Fruit fly (Drosophila melanogaster) whole organism, embryonic: Measurements from ENCODE around the gene CG42366.

Source experiments
- Atf6 ChIP-seq: fragments of 200-800 bp; sonication (Bioruptor generic); IDR thresholded peaks from 2 replicates; pipeline ENCODE4 v1.3.6; 2022; ENCODE audit warnings: missing biosample characterization, missing genetic modification characterization
- Awh ChIP-seq: fragments of 200-800 bp; sonication (Bioruptor generic); IDR thresholded peaks from 2 replicates; pipeline ENCODE4, ENCODE4 v1.3.6; 2022; ENCODE audit warnings: missing biosample characterization, missing genetic modification characterization
- Bdp1 ChIP-seq: fragments of 200-800 bp; sonication (Bioruptor generic); optimal IDR thresholded peaks from 3 replicates; lab custom pipeline; 2016; ENCODE audit warnings: missing biosample characterization, missing genetic modification characterization
- CG11695 ChIP-seq: fragments of 200-800 bp; sonication (Bioruptor generic); IDR thresholded peaks from 3 replicates; pipeline ENCODE4 v1.3.6; 2022; ENCODE audit warnings: missing biosample characterization, missing genetic modification characterization
- CG1602 ChIP-seq: fragments of 200-800 bp; sonication (Bioruptor generic); optimal IDR thresholded peaks from 3 replicates; lab custom pipeline; 2016; ENCODE audit warnings: missing biosample characterization, missing genetic modification characterization
- CG18476 ChIP-seq: fragments of 200-800 bp; sonication (Bioruptor generic); optimal IDR thresholded peaks from 2 replicates; lab custom pipeline; 2016; ENCODE audit warnings: missing biosample characterization, mild to moderate bottlenecking, missing genetic modification characterization
- CG18599 ChIP-seq: fragments of 200-800 bp; sonication (Bioruptor generic); optimal IDR thresholded peaks from 3 replicates; lab custom pipeline; 2017; ENCODE audit warnings: missing biosample characterization, missing genetic modification characterization, mild to moderate bottlenecking, moderate library complexity, missing genetic modification reagents
- CG2678 ChIP-seq: fragments of 200-800 bp; sonication (Bioruptor generic); optimal IDR thresholded peaks from 3 replicates; lab custom pipeline; 2019; ENCODE audit warnings: missing biosample characterization, mild to moderate bottlenecking, missing genetic modification characterization, moderate library complexity
- CG34376 ChIP-seq: fragments of 200-800 bp; sonication (Bioruptor generic); optimal IDR thresholded peaks from 2 replicates; lab custom pipeline; 2018; ENCODE audit warnings: missing biosample characterization, mild to moderate bottlenecking, missing genetic modification characterization
- CG3838 ChIP-seq: fragments of 200-800 bp; sonication (Bioruptor generic); optimal IDR thresholded peaks from 3 replicates; lab custom pipeline; 2016; ENCODE audit warnings: missing biosample characterization, missing genetic modification characterization
- CG3847 ChIP-seq: fragments of 200-800 bp; sonication (Bioruptor generic); IDR thresholded peaks from 2 replicates; pipeline ENCODE4 v1.3.6; 2022; ENCODE audit warnings: missing biosample characterization, missing genetic modification characterization
- CG4328 ChIP-seq: fragments of 200-800 bp; sonication (Bioruptor generic); optimal IDR thresholded peaks from 3 replicates; lab custom pipeline; 2017; ENCODE audit warnings: missing biosample characterization, missing genetic modification reagents, missing genetic modification characterization
- CG9215 ChIP-seq: fragments of 200-800 bp; sonication (Bioruptor generic); IDR thresholded peaks from 2 replicates; pipeline ENCODE4 v1.3.6; 2022; ENCODE audit warnings: missing biosample characterization, missing genetic modification characterization
- CHES-1-like ChIP-seq: fragments of 200-800 bp; sonication (Bioruptor generic); optimal IDR thresholded peaks from 2 replicates; lab custom pipeline; 2016; ENCODE audit warnings: missing biosample characterization, missing genetic modification characterization
- D19B ChIP-seq: fragments of 200-800 bp; sonication (Bioruptor generic); optimal IDR thresholded peaks from 2 replicates; lab custom pipeline; 2017; ENCODE audit warnings: missing biosample characterization, mild to moderate bottlenecking, missing genetic modification characterization
- Dref ChIP-seq: fragments of 200-800 bp; sonication (Bioruptor generic); IDR thresholded peaks from 2 replicates; pipeline ENCODE4 v1.3.6; 2022; ENCODE audit warnings: missing biosample characterization, missing genetic modification characterization
- Eip74EF ChIP-seq, 2 experiments: fragments of 200-800 bp in 1 of 2; fragments of >200 bp in 1 of 2; sonication (Bioruptor generic) in 1 of 2; optimal IDR thresholded peaks; 2 replicates each; lab custom pipeline; 2017 to 2019; ENCODE audit warnings: missing biosample characterization in 2 of 2, missing genetic modification characterization in 2 of 2, mild to moderate bottlenecking in 1 of 2, moderate library complexity in 1 of 2
- Ets97D ChIP-seq: fragments of 200-800 bp; sonication (Bioruptor generic); optimal IDR thresholded peaks from 3 replicates; lab custom pipeline; 2016; ENCODE audit warnings: missing biosample characterization, missing genetic modification characterization
- HmgZ ChIP-seq: fragments of 200-800 bp; sonication (Bioruptor generic); optimal IDR thresholded peaks from 2 replicates; lab custom pipeline; 2018; ENCODE audit warnings: missing biosample characterization, mild to moderate bottlenecking, missing genetic modification characterization
- Hr3 ChIP-seq: fragments of 200-800 bp; sonication (Bioruptor generic); optimal IDR thresholded peaks from 3 replicates; lab custom pipeline; 2016; ENCODE audit warnings: missing biosample characterization, missing genetic modification characterization
- MESR4 ChIP-seq: fragments of 200-800 bp; sonication (Bioruptor generic); optimal IDR thresholded peaks from 2 replicates; lab custom pipeline; 2018; ENCODE audit warnings: missing biosample characterization, mild to moderate bottlenecking, missing genetic modification characterization, moderate library complexity
- NfI ChIP-seq: fragments of 200-800 bp; sonication (Bioruptor generic); optimal IDR thresholded peaks from 3 replicates; lab custom pipeline; 2018; ENCODE audit warnings: missing biosample characterization, mild to moderate bottlenecking, missing genetic modification characterization, moderate library complexity
- Pdp1 ChIP-seq, 2 experiments: fragments of 200-800 bp; sonication (Bioruptor generic); optimal IDR thresholded peaks; 3 replicates each; lab custom pipeline; 2016; ENCODE audit warnings: missing biosample characterization in 2 of 2, missing genetic modification characterization in 2 of 2, mild to moderate bottlenecking in 1 of 2, moderate library complexity in 1 of 2
- Sox100B ChIP-seq: fragments of 200-800 bp; sonication (Bioruptor generic); optimal IDR thresholded peaks from 3 replicates; lab custom pipeline; 2018; ENCODE audit warnings: missing biosample characterization, mild to moderate bottlenecking, missing genetic modification characterization
- Ssrp ChIP-seq: fragments of 200-800 bp; sonication (Bioruptor generic); optimal IDR thresholded peaks from 2 replicates; lab custom pipeline; 2018; ENCODE audit warnings: missing biosample characterization, mild to moderate bottlenecking, missing genetic modification characterization, moderate library complexity
- btn ChIP-seq: fragments of 200-800 bp; sonication (Bioruptor generic); optimal IDR thresholded peaks from 2 replicates; lab custom pipeline; 2016; ENCODE audit warnings: missing biosample characterization, missing genetic modification characterization
- cas ChIP-seq: fragments of 200-800 bp; sonication (Bioruptor generic); IDR thresholded peaks from 2 replicates; pipeline ENCODE4 v1.3.6; 2022; ENCODE audit warnings: missing biosample characterization, missing genetic modification characterization
- chinmo ChIP-seq: fragments of 200-800 bp; sonication (Bioruptor generic); IDR thresholded peaks from 4 replicates; pipeline ENCODE4 v1.3.6; 2022; ENCODE audit warnings: missing biosample characterization, missing genetic modification characterization; ENCODE audit not compliant: partially characterized antibody
- dimm ChIP-seq: fragments of 200-800 bp; sonication (Bioruptor generic); IDR thresholded peaks from 2 replicates; pipeline ENCODE4 v1.3.6; 2022; ENCODE audit warnings: missing biosample characterization, missing genetic modification characterization
- en ChIP-seq: fragments of 200-800 bp; sonication (Bioruptor generic); optimal IDR thresholded peaks from 2 replicates; lab custom pipeline; 2016; ENCODE audit warnings: missing biosample characterization, missing genetic modification characterization
- esg ChIP-seq: fragments of 200-800 bp; sonication (Bioruptor generic); conservative IDR thresholded peaks from 2 replicates; pipeline ENCODE4 v1.3.6; 2022; ENCODE audit warnings: missing biosample characterization, missing genetic modification characterization
- fd96Cb ChIP-seq: fragments of 200-800 bp; sonication (Bioruptor generic); optimal IDR thresholded peaks from 2 replicates; lab custom pipeline; 2018; ENCODE audit warnings: missing biosample characterization, mild to moderate bottlenecking, missing genetic modification characterization, moderate library complexity
- gcm ChIP-seq: fragments of 200-800 bp; sonication (Bioruptor generic); optimal IDR thresholded peaks from 2 replicates; lab custom pipeline; 2019; ENCODE audit warnings: missing biosample characterization, mild to moderate bottlenecking, missing genetic modification characterization, moderate library complexity
- ham ChIP-seq: fragments of 200-800 bp; sonication (Bioruptor generic); IDR thresholded peaks from 2 replicates; pipeline ENCODE4 v1.3.6; 2022; ENCODE audit warnings: missing biosample characterization, missing genetic modification characterization
- inv ChIP-seq: fragments of 200-800 bp; sonication (Bioruptor generic); IDR thresholded peaks from 2 replicates; pipeline ENCODE4 v1.3.6; 2022; ENCODE audit warnings: missing biosample characterization, missing genetic modification characterization; ENCODE audit not compliant: partially characterized antibody
- jumu ChIP-seq: fragments of 200-800 bp; sonication (Bioruptor generic); optimal IDR thresholded peaks from 3 replicates; lab custom pipeline; 2016; ENCODE audit warnings: missing biosample characterization, missing genetic modification characterization
- lov ChIP-seq, 2 experiments: fragments of 200-800 bp in 1 of 2; fragments of >200 bp in 1 of 2; sonication (Bioruptor generic) in 1 of 2; IDR thresholded peaks in 1 of 2; optimal IDR thresholded peaks in 1 of 2; 2 replicates in 1 of 2; 3 replicates in 1 of 2; pipeline versions ENCODE4 v1.3.6 to Lab custom; 2017 to 2022; ENCODE audit warnings: missing biosample characterization in 1 of 2, missing genetic modification characterization in 1 of 2
- mirr ChIP-seq: fragments of 200-800 bp; sonication (Bioruptor generic); optimal IDR thresholded peaks from 3 replicates; lab custom pipeline; 2018; ENCODE audit warnings: missing biosample characterization, mild to moderate bottlenecking, missing genetic modification characterization
- nerfin-2 ChIP-seq: fragments of 200-800 bp; sonication (Bioruptor generic); IDR thresholded peaks from 2 replicates; pipeline ENCODE4 v1.3.6; 2022; ENCODE audit warnings: missing biosample characterization, missing genetic modification characterization; ENCODE audit not compliant: partially characterized antibody
- phol ChIP-seq: fragments of 200-800 bp; sonication (Bioruptor generic); optimal IDR thresholded peaks from 3 replicates; lab custom pipeline; 2018; ENCODE audit warnings: missing biosample characterization, mild to moderate bottlenecking, missing genetic modification characterization, moderate library complexity
- prd ChIP-seq, 3 experiments: fragments of >200 bp in 2 of 3; fragments of 200-800 bp in 1 of 3; sonication (Bioruptor generic) in 1 of 3; optimal IDR thresholded peaks in 2 of 3; IDR thresholded peaks in 1 of 3; 2 replicates in 2 of 3; 3 replicates in 1 of 3; pipeline versions ENCODE4 v1.3.6 to Lab custom; 2017 to 2022; ENCODE audit warnings: missing biosample characterization in 1 of 3, missing genetic modification characterization in 1 of 3
- ro ChIP-seq: fragments of 200-800 bp; sonication (Bioruptor generic); IDR thresholded peaks from 2 replicates; pipeline ENCODE4 v1.3.6; 2022; ENCODE audit warnings: missing biosample characterization, missing genetic modification characterization
- sisA ChIP-seq: fragments of 200-800 bp; sonication (Bioruptor generic); IDR thresholded peaks from 2 replicates; pipeline ENCODE4 v1.3.6; 2022; ENCODE audit warnings: missing biosample characterization, missing genetic modification characterization
- slp2 ChIP-seq: fragments of 200-800 bp; sonication (Bioruptor generic); optimal IDR thresholded peaks from 2 replicates; lab custom pipeline; 2016; ENCODE audit warnings: missing biosample characterization, missing genetic modification characterization
- stwl ChIP-seq: fragments of 200-800 bp; sonication (Bioruptor generic); optimal IDR thresholded peaks from 3 replicates; lab custom pipeline; 2018; ENCODE audit warnings: missing biosample characterization, mild to moderate bottlenecking, missing genetic modification characterization, moderate library complexity
- unpg ChIP-seq: fragments of 200-800 bp; sonication (Bioruptor generic); optimal IDR thresholded peaks from 3 replicates; lab custom pipeline; 2018; ENCODE audit warnings: missing biosample characterization, mild to moderate bottlenecking, missing genetic modification characterization, moderate library complexity

CG42366 gene

DNA sequence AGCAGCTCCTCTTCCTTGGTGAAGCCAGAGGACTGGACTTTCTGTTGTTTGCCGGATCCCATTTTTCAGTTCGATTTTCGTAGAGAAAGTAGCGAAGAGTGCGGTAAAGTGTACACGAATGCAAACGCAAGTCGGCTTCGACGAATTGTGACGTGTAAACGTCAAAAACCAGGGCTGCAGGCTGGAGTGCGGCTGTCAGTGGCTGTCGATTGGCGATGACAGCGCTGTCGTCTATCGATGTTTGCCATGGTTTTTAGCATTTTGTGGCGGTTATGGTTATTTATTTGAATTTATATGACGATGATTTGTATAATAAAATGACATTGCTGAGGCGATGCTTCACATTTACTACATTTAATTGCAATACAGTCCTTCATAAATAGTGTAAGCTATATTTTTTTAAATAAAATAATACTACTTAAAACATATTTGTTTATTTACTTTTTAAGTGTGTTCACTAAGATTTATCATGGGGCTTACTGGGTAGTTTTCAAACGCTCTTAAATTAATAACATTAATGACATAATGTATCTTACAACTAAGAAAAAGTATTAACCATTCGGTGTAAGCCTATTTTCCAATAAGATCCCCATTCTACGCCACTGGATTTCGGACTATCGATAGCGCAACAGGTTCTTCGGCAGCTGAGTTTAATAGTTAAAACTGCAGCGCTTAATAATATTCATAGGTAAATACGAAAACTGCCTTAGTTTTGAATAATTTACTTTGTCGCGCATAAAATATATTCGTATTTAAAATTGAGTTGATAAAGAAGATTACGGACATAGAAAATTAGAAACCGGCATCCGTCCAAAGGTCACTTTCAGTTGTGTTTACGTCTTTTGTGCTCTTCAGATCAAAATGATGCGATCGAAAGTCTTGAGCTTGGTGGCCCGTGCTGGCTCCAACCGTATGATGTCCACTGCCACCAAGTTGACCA is 6.7 kb upstream of the CG42366 start, which contains the start of the genes CG5885 and CG4598 (continued):
- peak; percentile 50 for TF ChIP-seq CG4328
- peak; percentile 70 for TF ChIP-seq CG18599 (GFP tag; lab: Kevin White, UChicago)
- TF ChIP-seq phol (tag; lab: Kevin White, UChicago) = peak; percentile 69
- peak; percentile 13 for TF ChIP-seq D19B (GFP tag; lab: Kevin White, UChicago)
- no peak for TF ChIP-seq btn (GFP tag; lab: Kevin White, UChicago)
- peak; percentile 48 for TF ChIP-seq fd96Cb (tag; lab: Kevin White, UChicago)
- TF ChIP-seq CG11695 (GFP tag; lab: Robert Waterston, UW) = peak; percentile 66; the same call in 2 of the 3 replicates
- peak; percentile 69 for TF ChIP-seq NfI (GFP tag; lab: Kevin White, UChicago)
- TF ChIP-seq Dref (GFP tag; lab: Robert Waterston, UW) = peak; percentile 94
- TF ChIP-seq esg (GFP tag; lab: Robert Waterston, UW) = peak; percentile 37; the same call in 1 of the 2 replicates
- TF ChIP-seq chinmo (GFP tag; lab: Robert Waterston, UW) = peak; percentile 83; the same call in 2 of the 4 replicates
- TF ChIP-seq CG1602 (GFP tag; lab: Kevin White, UChicago) = peak; percentile 69
- no peak for TF ChIP-seq CHES-1-like (GFP tag; lab: Kevin White, UChicago)
- TF ChIP-seq jumu (GFP tag; lab: Kevin White, UChicago) = peak; percentile 30
- no peak for TF ChIP-seq cas (GFP tag; lab: Robert Waterston, UW)
- TF ChIP-seq CG2678 (tag; lab: Kevin White, UChicago) = peak; percentile 76
- TF ChIP-seq Eip74EF (GFP tag; optimal IDR thresholded peaks at IDR 0.05; lab: Kevin White, UChicago) = peak in 1 of 2 experiments; percentile 22
- TF ChIP-seq Pdp1 (GFP tag; optimal IDR thresholded peaks at IDR 0.05; lab: Kevin White, UChicago) = peak; percentile 16 to 68
- TF ChIP-seq Ets97D (GFP tag; lab: Kevin White, UChicago) = peak; percentile 87
- no peak for TF ChIP-seq en
- TF ChIP-seq unpg (GFP tag; lab: Kevin White, UChicago) = peak; percentile 70
- TF ChIP-seq sisA = peak; percentile 73
- TF ChIP-seq Bdp1 = peak; percentile 22
- TF ChIP-seq nerfin-2 = peak; percentile 69; the same call in 1 of the 2 replicates
- no peak for TF ChIP-seq prd (optimal IDR thresholded peaks at IDR 0.05; lab: Kevin White, UChicago)
- peak; percentile 54; the same call in 2 of the 3 replicates for TF ChIP-seq prd (GFP tag; IDR thresholded peaks at IDR 0.05; lab: Robert Waterston, UW)
- TF ChIP-seq Ssrp = peak; percentile 70
- TF ChIP-seq Atf6 (GFP tag; lab: Robert Waterston, UW) = peak; percentile 67; the same call in 1 of the 2 replicates
- TF ChIP-seq Awh (GFP tag; lab: Robert Waterston, UW) = peak; percentile 78
- TF ChIP-seq ro = no peak
- TF ChIP-seq Hr3 = peak; percentile 72
- TF ChIP-seq MESR4 = peak; percentile 97
- peak; percentile 58 for TF ChIP-seq inv (GFP tag; lab: Robert Waterston, UW)
- TF ChIP-seq Sox100B = peak; percentile 65
- peak; percentile 57 for TF ChIP-seq CG3838 (GFP tag; lab: Kevin White, UChicago)
- TF ChIP-seq CG9215 (GFP tag; lab: Robert Waterston, UW) = 0 out of 2 replicates have a peak, but pooled peaks have one; percentile 13
- TF ChIP-seq HmgZ (tag; lab: Kevin White, UChicago) = peak; percentile 55
- no peak for TF ChIP-seq dimm (GFP tag; lab: Robert Waterston, UW)
- no peak for TF ChIP-seq mirr (GFP tag; lab: Kevin White, UChicago)
- no peak for TF ChIP-seq slp2 (GFP tag; lab: Kevin White, UChicago)
- TF ChIP-seq lov (optimal IDR thresholded peaks at IDR 0.05; lab: Kevin White, UChicago) = no peak
- no peak for TF ChIP-seq lov (GFP tag; IDR thresholded peaks at IDR 0.05; lab: Robert Waterston, UW)
- TF ChIP-seq ham (GFP tag; lab: Robert Waterston, UW) = no peak
- TF ChIP-seq CG18476 (GFP tag; lab: Kevin White, UChicago) = no peak
- TF ChIP-seq CG34376 (GFP tag; lab: Kevin White, UChicago) = peak; percentile 3
- peak; percentile 38 for TF ChIP-seq gcm (GFP tag; lab: Kevin White, UChicago)
- peak; percentile 59 for TF ChIP-seq CG3847
- peak; percentile 71 for TF ChIP-seq stwl (tag; lab: Kevin White, UChicago)
